Fruit fly (Drosophila melanogaster) whole organism: ENCODE data around the gene Wdr82.

Experiments used
- CG8478 ChIP-seq: fragments of >200 bp; optimal IDR thresholded peaks from 2 replicates; lab custom pipeline; 2018; ENCODE audit warnings: inconsistent platforms
- EcR ChIP-seq, 2 experiments: fragments of >200 bp; optimal IDR thresholded peaks; 2 replicates each; lab custom pipeline; 2017; ENCODE audit warnings: missing biosample characterization in 2 of 2, missing genetic modification characterization in 2 of 2, missing genetic modification reagents in 2 of 2
- pan ChIP-seq: fragments of >200 bp; optimal IDR thresholded peaks from 2 replicates; lab custom pipeline; 2017
- psq ChIP-seq: fragments of >200 bp; optimal IDR thresholded peaks from 2 replicates; lab custom pipeline; 2017
- usp ChIP-seq: fragments of >200 bp; optimal IDR thresholded peaks from 2 replicates; lab custom pipeline; 2017; ENCODE audit warnings: missing biosample characterization, missing genetic modification characterization, mixed read lengths

DNA sequence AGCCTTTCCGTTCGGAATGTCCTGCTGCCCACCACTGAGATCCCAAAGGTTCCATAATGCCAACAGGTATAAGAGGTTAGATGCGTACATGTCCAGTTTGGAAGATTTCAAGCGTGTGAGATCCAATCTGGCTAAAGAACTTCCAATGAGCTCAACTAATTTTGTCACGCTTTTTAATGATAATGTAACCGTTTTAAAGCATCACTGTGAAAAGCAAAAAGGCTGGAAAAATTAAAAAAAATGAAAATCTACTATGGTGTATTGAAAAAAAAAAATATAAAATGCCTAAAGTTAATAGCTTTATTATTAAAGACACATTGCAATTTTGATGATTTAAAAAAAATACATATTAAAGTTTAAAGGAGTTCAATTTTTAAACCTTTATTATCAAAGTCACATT, 18.9 kb downstream of the Wdr82 start, which contains the start of gene Acp29AB:
- TF ChIP-seq usp, result no peak
- TF ChIP-seq EcR (GFP tag; optimal IDR thresholded peaks at IDR 0.05; lab: Kevin White, UChicago), result no peak
- TF ChIP-seq psq, result no peak
- TF ChIP-seq pan, result no peak
- no peak for TF ChIP-seq CG8478 (lab: Kevin White, UChicago)
